Worm (Caenorhabditis elegans) whole organism, mixed stage, embryonic: ENCODE measurements around the gene spp-19.

Experiments
- M03D4.4 ChIP-seq: sonication (generic microtip); optimal IDR thresholded peaks from 2 replicates; lab custom pipeline; 2017; ENCODE audit warnings: mild to moderate bottlenecking, missing genetic modification characterization, missing compliant biosample characterization
- blmp-1 ChIP-seq: fragments of 150-350 bp; optimal IDR thresholded peaks from 2 replicates; lab custom pipeline; 2014; ENCODE audit warnings: missing biosample characterization, missing genetic modification characterization
- ceh-39 ChIP-seq: fragments of 150-350 bp; optimal IDR thresholded peaks from 2 replicates; lab custom pipeline; 2014; ENCODE audit warnings: missing biosample characterization, missing genetic modification characterization
- elt-1 ChIP-seq: sonication (generic microtip); optimal IDR thresholded peaks from 2 replicates; lab custom pipeline; 2017; ENCODE audit warnings: missing genetic modification characterization, mild to moderate bottlenecking, missing compliant biosample characterization, antibody characterized with exemption, moderate library complexity, borderline replicate concordance; ENCODE audit not compliant: insufficient read depth
- flh-1 ChIP-seq: fragments of 200-800 bp; sonication (Bioruptor generic); optimal IDR thresholded peaks from 2 replicates; lab custom pipeline; 2018; ENCODE audit warnings: mild to moderate bottlenecking, missing genetic modification characterization, moderate library complexity, missing compliant biosample characterization
- hlh-1 ChIP-seq: fragments of 150-350 bp; optimal IDR thresholded peaks from 2 replicates; lab custom pipeline; 2014; ENCODE audit warnings: missing biosample characterization, missing genetic modification reagents, missing genetic modification characterization
- lin-13 ChIP-seq: fragments of 150-350 bp; optimal IDR thresholded peaks from 2 replicates; lab custom pipeline; 2014; ENCODE audit warnings: missing biosample characterization, missing genetic modification characterization
- lsy-2 ChIP-seq: fragments of 150-350 bp; optimal IDR thresholded peaks from 2 replicates; lab custom pipeline; 2014; ENCODE audit warnings: missing biosample characterization, missing genetic modification characterization
- nhr-2 ChIP-seq: fragments of 150-350 bp; optimal IDR thresholded peaks from 2 replicates; lab custom pipeline; 2014; ENCODE audit warnings: missing biosample characterization, missing genetic modification characterization
- nhr-237 ChIP-seq: fragments of 150-350 bp; optimal IDR thresholded peaks from 2 replicates; lab custom pipeline; 2014; ENCODE audit warnings: missing biosample characterization, missing genetic modification characterization
- nhr-28 ChIP-seq: fragments of 150-350 bp; optimal IDR thresholded peaks from 2 replicates; lab custom pipeline; 2014; ENCODE audit warnings: missing biosample characterization, missing genetic modification characterization
- nhr-76 ChIP-seq: sonication (generic microtip); optimal IDR thresholded peaks from 2 replicates; lab custom pipeline; 2017; ENCODE audit warnings: missing biosample characterization, missing genetic modification characterization
- zip-8 ChIP-seq: fragments of 150-350 bp; optimal IDR thresholded peaks from 2 replicates; lab custom pipeline; 2014; ENCODE audit warnings: missing biosample characterization, missing genetic modification characterization
- ztf-11 ChIP-seq: fragments of 150-350 bp; optimal IDR thresholded peaks from 2 replicates; lab custom pipeline; 2014; ENCODE audit warnings: missing biosample characterization, missing genetic modification characterization

DNA sequence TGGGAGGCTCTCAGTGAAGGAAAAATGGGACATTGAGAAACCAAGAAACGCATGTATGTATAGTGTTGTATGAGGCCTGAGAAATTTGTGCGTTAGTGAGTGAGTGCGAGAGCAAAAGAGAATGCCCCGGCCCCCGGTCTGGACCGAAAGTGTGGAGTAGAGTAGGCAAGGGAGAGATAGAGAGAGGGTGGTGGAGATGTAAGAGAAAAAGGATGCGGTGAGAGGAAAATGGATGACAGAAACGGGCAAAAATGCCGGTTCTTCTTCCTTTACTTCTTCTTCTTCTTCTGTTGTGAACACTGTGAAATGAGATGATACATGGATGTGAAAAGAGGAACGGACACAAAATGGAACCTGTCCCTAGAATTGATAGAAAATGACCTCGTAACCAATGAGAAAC, 23.2 kb downstream of the spp-19 start:
- TF ChIP-seq lin-13 (tag; lab: Kevin White, UChicago) = no peak
- TF ChIP-seq ceh-39 (tag; lab: Kevin White, UChicago) = no peak
- TF ChIP-seq zip-8 (tag; lab: Kevin White, UChicago) = no peak
- no peak for TF ChIP-seq hlh-1
- no peak for TF ChIP-seq nhr-28 (tag; lab: Kevin White, UChicago)
- no peak for TF ChIP-seq ztf-11 (tag; lab: Kevin White, UChicago)
- no peak for TF ChIP-seq flh-1 (GFP tag; lab: Kevin White, UChicago)
- no peak for TF ChIP-seq blmp-1 (tag; lab: Kevin White, UChicago)
- no peak for TF ChIP-seq elt-1 (tag; lab: Kevin White, UChicago)
- no peak for TF ChIP-seq M03D4.4
- no peak for TF ChIP-seq nhr-76 (tag; lab: Kevin White, UChicago)
- TF ChIP-seq nhr-2 (tag; lab: Kevin White, UChicago) = no peak
- no peak for TF ChIP-seq nhr-237 (tag; lab: Kevin White, UChicago)
- no peak for TF ChIP-seq lsy-2
